Fruit fly (Drosophila melanogaster) whole organism, pupa: ENCODE measurements around the gene Cchl.

Experiments used
- CG10348 ChIP-seq: fragments of 200-800 bp; sonication (Bioruptor generic); IDR thresholded peaks from 2 replicates; pipeline ENCODE4 v1.3.6; 2022; ENCODE audit warnings: missing biosample characterization, missing genetic modification characterization
- CG12605 ChIP-seq: fragments of 200-800 bp; sonication (Bioruptor generic); IDR thresholded peaks from 2 replicates; pipeline ENCODE4 v1.3.6; 2022; ENCODE audit warnings: missing biosample characterization, missing genetic modification characterization
- CG13204 ChIP-seq: fragments of 200-800 bp; sonication (Bioruptor generic); optimal IDR thresholded peaks from 2 replicates; lab custom pipeline; 2018; ENCODE audit warnings: missing biosample characterization, mild to moderate bottlenecking, missing genetic modification characterization, moderate library complexity
- CG14655 ChIP-seq: fragments of 200-800 bp; sonication (Bioruptor generic); optimal IDR thresholded peaks from 3 replicates; lab custom pipeline; 2017; ENCODE audit warnings: mild to moderate bottlenecking, missing biosample characterization, missing genetic modification reagents, missing genetic modification characterization
- CG32121 ChIP-seq: fragments of 200-800 bp; sonication (Bioruptor generic); IDR thresholded peaks from 2 replicates; pipeline ENCODE4 v1.3.6; 2022; ENCODE audit warnings: missing biosample characterization, missing genetic modification characterization
- CG34367 ChIP-seq: fragments of 200-800 bp; sonication (Bioruptor generic); optimal IDR thresholded peaks from 2 replicates; lab custom pipeline; 2018; ENCODE audit warnings: missing biosample characterization, mild to moderate bottlenecking, missing genetic modification characterization
- CG8159 ChIP-seq: fragments of 200-800 bp; sonication (Bioruptor generic); optimal IDR thresholded peaks from 3 replicates; lab custom pipeline; 2018; ENCODE audit warnings: missing biosample characterization, mild to moderate bottlenecking, missing genetic modification characterization, moderate library complexity
- CG8301 ChIP-seq: fragments of 200-800 bp; sonication (Bioruptor generic); optimal IDR thresholded peaks from 2 replicates; lab custom pipeline; 2018; ENCODE audit warnings: missing biosample characterization, mild to moderate bottlenecking, missing genetic modification characterization
- EcR ChIP-seq: fragments of 200-800 bp; sonication (Bioruptor generic); optimal IDR thresholded peaks from 3 replicates; lab custom pipeline; 2019; ENCODE audit warnings: missing biosample characterization, missing genetic modification characterization, mild to moderate bottlenecking, moderate library complexity, missing genetic modification reagents
- Pif1B ChIP-seq: fragments of 200-800 bp; sonication (Bioruptor generic); optimal IDR thresholded peaks from 3 replicates; lab custom pipeline; 2016; ENCODE audit warnings: missing biosample characterization, missing genetic modification characterization
- Snoo ChIP-seq: fragments of 200-800 bp; sonication (Bioruptor generic); optimal IDR thresholded peaks from 3 replicates; lab custom pipeline; 2017; ENCODE audit warnings: missing biosample characterization, mild to moderate bottlenecking, missing genetic modification characterization, inconsistent platforms

DNA sequence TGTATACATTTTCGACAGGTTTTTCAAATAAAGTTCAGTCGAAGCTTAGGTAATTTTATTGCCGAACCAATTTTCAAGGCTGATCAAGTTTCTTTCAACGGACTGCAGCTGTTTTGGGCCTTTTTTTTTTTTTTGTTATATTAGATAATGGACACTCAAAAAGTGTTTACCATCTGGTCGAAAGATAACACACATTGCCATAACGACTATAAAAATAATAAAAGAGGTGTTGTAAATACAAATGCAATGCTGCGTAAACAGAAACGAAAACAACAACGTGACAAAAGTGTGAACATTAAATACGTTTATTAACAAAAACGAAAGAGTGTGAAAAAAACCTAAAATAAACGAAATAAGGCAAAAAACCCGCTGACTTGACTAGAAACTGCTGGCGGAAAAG is 49.5 kb downstream of the Cchl start:
- TF ChIP-seq CG13204 (no peak), CG10348 (GFP tag; lab: Robert Waterston, UW) (no peak), EcR (GFP tag; lab: Kevin White, UChicago) (no peak), CG12605 (no peak), CG34367 (tag; lab: Kevin White, UChicago) (no peak), CG8301 (tag; lab: Kevin White, UChicago) (no peak), Pif1B (GFP tag; lab: Kevin White, UChicago) (no peak), CG8159 (no peak), CG14655 (GFP tag; lab: Kevin White, UChicago) (no peak), Snoo (tag; lab: Kevin White, UChicago) (no peak), CG32121 (GFP tag; lab: Robert Waterston, UW) (no peak)
